Worm (Caenorhabditis elegans): Measurements from ENCODE around the gene spk-1.

The spk-1 gene

ce11 chrIII:9489798-9490197 is 33.4 kb downstream of the spk-1 start:
- TF ChIP-seq nhr-80 (tag; optimal IDR thresholded peaks at IDR 0.05), result no peak
- TF ChIP-seq lir-1 (GFP tag; conservative IDR thresholded peaks at IDR 0.05), result no peak
- TF ChIP-seq snpc-3.4 (tag; optimal IDR thresholded peaks at IDR 0.05), result no peak
- TF ChIP-seq T07F8.4 (tag; optimal IDR thresholded peaks at IDR 0.05), result no peak

- TF ChIP-seq fkh-3 (tag; optimal IDR thresholded peaks at IDR 0.05), result no peak
- no peak for TF ChIP-seq efl-1 (GFP tag; optimal IDR thresholded peaks at IDR 0.05)
- TF ChIP-seq die-1 (tag; optimal IDR thresholded peaks at IDR 0.05), result no peak
- peak; percentile 0 for TF ChIP-seq snpc-3.4 (tag; optimal IDR thresholded peaks at IDR 0.05)
- TF ChIP-seq athp-1 (tag; optimal IDR thresholded peaks at IDR 0.05), result no peak
- no peak for TF ChIP-seq F52B5.7 (tag; optimal IDR thresholded peaks at IDR 0.05)
- TF ChIP-seq B0019.2 (GFP tag; conservative IDR thresholded peaks at IDR 0.05), result no peak
- TF ChIP-seq ztf-18 (tag; optimal IDR thresholded peaks at IDR 0.05), result no peak
- TF ChIP-seq Y56A3A.18 (GFP tag; IDR thresholded peaks at IDR 0.05), result no peak
- TF ChIP-seq ztf-26 (tag; optimal IDR thresholded peaks at IDR 0.05), result no peak
- TF ChIP-seq egl-44 (GFP tag; IDR thresholded peaks at IDR 0.05), result no peak
- no peak for TF ChIP-seq nhr-179 (tag; optimal IDR thresholded peaks at IDR 0.05)
- TF ChIP-seq ccch-3 (GFP tag; optimal IDR thresholded peaks at IDR 0.05), result no peak
- no peak for TF ChIP-seq lin-35 (GFP tag; optimal IDR thresholded peaks at IDR 0.05)
- TF ChIP-seq gei-17 (GFP tag; optimal IDR thresholded peaks at IDR 0.05), result no peak
- TF ChIP-seq Y53G8AR.9 (GFP tag; conservative IDR thresholded peaks at IDR 0.05), result 0 out of 2 replicates have a peak, but pooled peaks have one; percentile 42
- TF ChIP-seq attf-6 (GFP tag; IDR thresholded peaks at IDR 0.05), result no peak
- no peak for TF ChIP-seq let-607 (tag; optimal IDR thresholded peaks at IDR 0.05)
- no peak for TF ChIP-seq ceh-100 (GFP tag; IDR thresholded peaks at IDR 0.05)
- TF ChIP-seq F57C9.4 (tag; optimal IDR thresholded peaks at IDR 0.05), result no peak
- no peak for TF ChIP-seq C17E4.6 (GFP tag; IDR thresholded peaks at IDR 0.05)
- peak; percentile 30; the same call in 1 of the 2 replicates for TF ChIP-seq cebp-1 (GFP tag; IDR thresholded peaks at IDR 0.05)
- TF ChIP-seq cebp-1 (tag; optimal IDR thresholded peaks at IDR 0.05), result peak; percentile 87
- no peak for TF ChIP-seq bed-1 (GFP tag; IDR thresholded peaks at IDR 0.05)
- TF ChIP-seq tlf-1 (GFP tag; optimal IDR thresholded peaks at IDR 0.05), result no peak
Observed at ce11 chrIII:9490783-9491547, 34.6 kb downstream of the spk-1 start, which contains the start of the genes dars-1 and ctr-9. dars-1 (minus strand) TSS chrIII:9491215. ctr-9 (plus strand) TSS chrIII:9491396.

ce11 chrIII:9494209-9494608 is 37.8 kb downstream of the spk-1 start:
- TF ChIP-seq ceh-27 (GFP tag; optimal IDR thresholded peaks at IDR 0.05) (no peak), nhr-27 (tag; optimal IDR thresholded peaks at IDR 0.05) (no peak), mel-28 (tag; optimal IDR thresholded peaks at IDR 0.05; ENCODE audit: borderline replicate concordance) (no peak), madf-8 (GFP tag; conservative IDR thresholded peaks at IDR 0.05) (no peak)

- TF ChIP-seq K12H6.12 (tag; optimal IDR thresholded peaks at IDR 0.05) (no peak), dpff-1 (tag; optimal IDR thresholded peaks at IDR 0.05) (no peak), mel-28 (tag; optimal IDR thresholded peaks at IDR 0.05; ENCODE audit: borderline replicate concordance) (no peak), lir-1 (GFP tag; conservative IDR thresholded peaks at IDR 0.05) (no peak)
Observed at ce11 chrIII:9496083-9496482, 39.7 kb downstream of the spk-1 start.
